Worm (Caenorhabditis elegans) whole organism, mixed stage, embryonic: ENCODE results near the gene C04A11.2.

Experiments
- bed-3 ChIP-seq: fragments of 200-800 bp; sonication (Bioruptor generic); optimal IDR thresholded peaks from 3 replicates; lab custom pipeline; 2018; ENCODE audit warnings: mild to moderate bottlenecking, missing genetic modification characterization, moderate library complexity, missing compliant biosample characterization
- ceh-39 ChIP-seq: fragments of 150-350 bp; optimal IDR thresholded peaks from 2 replicates; lab custom pipeline; 2014; ENCODE audit warnings: missing biosample characterization, missing genetic modification characterization
- ham-2 ChIP-seq: fragments of 200-800 bp; sonication (Bioruptor generic); optimal IDR thresholded peaks from 2 replicates; lab custom pipeline; 2018; ENCODE audit warnings: mild to moderate bottlenecking, missing genetic modification characterization, missing compliant biosample characterization
- lin-13 ChIP-seq: fragments of 150-350 bp; optimal IDR thresholded peaks from 2 replicates; lab custom pipeline; 2014; ENCODE audit warnings: missing biosample characterization, missing genetic modification characterization
- mab-5 ChIP-seq: fragments of 150-350 bp; optimal IDR thresholded peaks from 2 replicates; lab custom pipeline; 2014; ENCODE audit warnings: missing biosample characterization, missing genetic modification characterization
- mls-2 ChIP-seq: sonication (generic microtip); optimal IDR thresholded peaks from 2 replicates; lab custom pipeline; 2016; ENCODE audit warnings: mild to moderate bottlenecking, missing genetic modification characterization, moderate library complexity, missing compliant biosample characterization
- nhr-237 ChIP-seq: fragments of 150-350 bp; optimal IDR thresholded peaks from 2 replicates; lab custom pipeline; 2014; ENCODE audit warnings: missing biosample characterization, missing genetic modification characterization
- nhr-28 ChIP-seq: fragments of 150-350 bp; optimal IDR thresholded peaks from 2 replicates; lab custom pipeline; 2014; ENCODE audit warnings: missing biosample characterization, missing genetic modification characterization
- snpc-4 ChIP-seq: fragments of 150-350 bp; optimal IDR thresholded peaks from 2 replicates; lab custom pipeline; 2014; ENCODE audit warnings: missing biosample characterization, missing genetic modification characterization
- unc-39 ChIP-seq: fragments of 150-350 bp; optimal IDR thresholded peaks from 2 replicates; lab custom pipeline; 2014; ENCODE audit warnings: missing biosample characterization, missing genetic modification characterization
- unc-62 ChIP-seq: fragments of 150-350 bp; optimal IDR thresholded peaks from 2 replicates; lab custom pipeline; 2014; ENCODE audit warnings: missing biosample characterization, missing genetic modification reagents, missing genetic modification characterization

DNA sequence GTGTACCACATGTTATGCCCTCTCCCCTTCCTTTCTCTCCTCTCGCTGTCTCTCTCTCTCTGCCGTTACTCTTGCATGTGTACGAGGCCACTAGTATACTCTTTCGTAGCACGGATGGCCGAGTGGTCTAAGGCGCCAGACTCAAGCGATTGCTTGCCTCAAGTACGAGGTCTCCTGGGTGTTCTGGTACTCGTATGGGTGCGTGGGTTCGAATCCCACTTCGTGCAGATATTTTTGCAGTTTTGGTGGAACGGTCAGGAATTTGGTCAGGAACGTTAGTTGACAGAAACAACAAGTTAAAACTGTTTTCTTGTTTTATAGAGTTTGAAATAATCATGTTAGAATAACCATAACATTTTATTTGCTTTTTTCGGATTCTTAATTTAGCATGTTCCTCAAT is 3.2 kb downstream of the C04A11.2 start:
- TF ChIP-seq ham-2 (GFP tag; lab: Kevin White, UChicago) (peak; percentile 97), unc-39 (tag; lab: Kevin White, UChicago) (peak; percentile 97), snpc-4 (tag; lab: Kevin White, UChicago) (no peak), nhr-28 (tag; lab: Kevin White, UChicago) (peak; percentile 88), bed-3 (GFP tag; lab: Kevin White, UChicago) (peak; percentile 97), mls-2 (tag; lab: Kevin White, UChicago) (peak; percentile 100), unc-62 (peak; percentile 76), mab-5 (no peak), lin-13 (tag; lab: Kevin White, UChicago) (peak; percentile 76), ceh-39 (tag; lab: Kevin White, UChicago) (peak; percentile 55), nhr-237 (tag; lab: Kevin White, UChicago) (peak; percentile 49)
